Fruit fly (Drosophila melanogaster): ENCODE results near the gene CG12589.

DNA sequence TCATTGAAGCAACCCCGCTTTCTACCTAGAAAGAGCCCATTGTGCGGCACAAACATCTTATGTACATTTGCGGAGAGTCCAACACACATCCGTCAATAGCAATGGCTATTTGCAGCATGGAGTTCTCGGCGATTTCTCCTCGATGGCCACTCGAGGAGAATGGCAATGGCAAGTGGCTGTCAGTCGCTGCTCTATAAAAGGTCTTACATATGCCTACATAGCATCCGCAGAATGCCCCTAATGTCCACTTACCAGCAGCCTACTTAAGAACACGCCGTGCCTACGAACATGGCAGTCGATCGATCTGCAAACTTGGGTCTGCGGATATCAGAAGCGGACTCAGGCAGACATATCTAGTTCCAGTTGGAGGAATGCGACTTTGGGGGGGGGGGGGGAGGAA is 24.6 kb downstream of the CG12589 start:
- TF ChIP-seq Ets98B (GFP tag; IDR thresholded peaks at IDR 0.05) = no peak
- no peak for TF ChIP-seq CG9948 (tag; optimal IDR thresholded peaks at IDR 0.05)
- TF ChIP-seq CG14655 (GFP tag; optimal IDR thresholded peaks at IDR 0.05) = no peak
- no peak for TF ChIP-seq Snoo (tag; optimal IDR thresholded peaks at IDR 0.05)
- no peak for TF ChIP-seq gl (tag; optimal IDR thresholded peaks at IDR 0.05)
- TF ChIP-seq EcR (GFP tag; optimal IDR thresholded peaks at IDR 0.05) = no peak
- TF ChIP-seq CG17806 (tag; optimal IDR thresholded peaks at IDR 0.05) = no peak
- TF ChIP-seq CG34367 (tag; optimal IDR thresholded peaks at IDR 0.05) = no peak
- no peak for TF ChIP-seq CG10348 (GFP tag; IDR thresholded peaks at IDR 0.05)
- TF ChIP-seq fd96Ca (GFP tag; IDR thresholded peaks at IDR 0.05) = no peak
- no peak for TF ChIP-seq CG15710 (tag; optimal IDR thresholded peaks at IDR 0.05)

All from whole organism, pupa.